Worm (Caenorhabditis elegans): ENCODE data around the gene egas-2.

DNA sequence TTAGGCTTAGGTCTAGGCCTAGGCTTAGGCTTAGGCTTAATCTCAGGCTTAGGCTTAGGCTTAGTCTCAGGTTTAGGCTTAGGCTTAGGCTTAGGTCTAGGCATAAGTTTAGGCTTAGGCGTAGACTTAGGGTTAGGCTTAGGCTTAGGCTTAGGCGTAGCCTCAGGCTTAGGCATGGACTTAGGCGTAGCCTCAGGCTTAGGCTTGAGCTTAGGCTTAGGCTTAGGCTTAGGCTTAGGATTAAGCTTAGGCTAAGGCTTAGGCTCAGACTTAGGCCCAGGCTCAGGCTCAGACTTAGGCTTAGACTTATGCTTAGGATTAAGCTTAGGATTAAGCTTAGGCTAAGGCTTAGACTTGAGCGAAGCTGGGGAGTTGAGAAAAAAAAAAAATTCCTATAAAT lies 37.0 kb upstream of the egas-2 start:
- TF ChIP-seq fos-1 (tag; optimal IDR thresholded peaks at IDR 0.05) (no peak), ceh-16 (tag; optimal IDR thresholded peaks at IDR 0.05) (no peak), unc-62 (GFP tag; optimal IDR thresholded peaks at IDR 0.05) (no peak), nhr-237 (tag; optimal IDR thresholded peaks at IDR 0.05) (no peak), ceh-82 (tag; optimal IDR thresholded peaks at IDR 0.05) (no peak), elt-1 (tag; optimal IDR thresholded peaks at IDR 0.05) (no peak), lin-11 (tag; optimal IDR thresholded peaks at IDR 0.05) (no peak), nhr-12 (tag; optimal IDR thresholded peaks at IDR 0.05) (no peak), ztf-11 (tag; optimal IDR thresholded peaks at IDR 0.05) (no peak), alr-1 (tag; optimal IDR thresholded peaks at IDR 0.05) (no peak), lin-39 (tag; optimal IDR thresholded peaks at IDR 0.05) (no peak), snpc-4 (tag; optimal IDR thresholded peaks at IDR 0.05) (no peak), unc-39 (tag; optimal IDR thresholded peaks at IDR 0.05) (no peak)

Data from whole organism, L2 larva.